Worm (Caenorhabditis elegans) whole organism, early embryonic: Measurements from ENCODE around the gene K04A8.1.

Source experiments
- ama-1 ChIP-seq: fragments of 150-350 bp; optimal IDR thresholded peaks from 2 replicates; lab custom pipeline; 2014
- flt-1 ChIP-seq: fragments of 200-800 bp; sonication (Bioruptor generic); IDR thresholded peaks from 2 replicates; pipeline ENCODE4 v1.3.6; 2022; ENCODE audit warnings: missing genetic modification characterization, missing compliant biosample characterization
- pes-1 ChIP-seq: fragments of 200-800 bp; sonication (Bioruptor generic); IDR thresholded peaks from 2 replicates; pipeline ENCODE4 v1.3.6; 2022; ENCODE audit warnings: missing genetic modification reagents, missing genetic modification characterization, missing compliant biosample characterization

- no peak for TF ChIP-seq flt-1 (GFP tag; lab: Robert Waterston, UW)
- TF ChIP-seq pes-1 (GFP tag; lab: Robert Waterston, UW) = no peak
- no peak for TF ChIP-seq ama-1 (lab: Kevin White, UChicago)
These were observed 9.1 kb upstream of the K04A8.1 start, which contains the start of gene spp-27 for ce11 chrV:6557035-6557434.
